Fruit fly (Drosophila melanogaster) whole organism: ENCODE data around the gene CG15772.

Experiments used
- CG8478 ChIP-seq: fragments of >200 bp; optimal IDR thresholded peaks from 2 replicates; lab custom pipeline; 2018; ENCODE audit warnings: inconsistent platforms
- Dll ChIP-seq: fragments of >200 bp; optimal IDR thresholded peaks from 2 replicates; lab custom pipeline; 2017
- EcR ChIP-seq, 2 experiments: fragments of >200 bp; optimal IDR thresholded peaks; 2 replicates each; lab custom pipeline; 2017; ENCODE audit warnings: missing biosample characterization in 2 of 2, missing genetic modification characterization in 2 of 2, missing genetic modification reagents in 2 of 2
- pan ChIP-seq: fragments of >200 bp; optimal IDR thresholded peaks from 2 replicates; lab custom pipeline; 2017
- psq ChIP-seq: fragments of >200 bp; optimal IDR thresholded peaks from 2 replicates; lab custom pipeline; 2017
- usp ChIP-seq: fragments of >200 bp; optimal IDR thresholded peaks from 2 replicates; lab custom pipeline; 2017; ENCODE audit warnings: missing biosample characterization, missing genetic modification characterization, mixed read lengths

The CG15772 gene

DNA sequence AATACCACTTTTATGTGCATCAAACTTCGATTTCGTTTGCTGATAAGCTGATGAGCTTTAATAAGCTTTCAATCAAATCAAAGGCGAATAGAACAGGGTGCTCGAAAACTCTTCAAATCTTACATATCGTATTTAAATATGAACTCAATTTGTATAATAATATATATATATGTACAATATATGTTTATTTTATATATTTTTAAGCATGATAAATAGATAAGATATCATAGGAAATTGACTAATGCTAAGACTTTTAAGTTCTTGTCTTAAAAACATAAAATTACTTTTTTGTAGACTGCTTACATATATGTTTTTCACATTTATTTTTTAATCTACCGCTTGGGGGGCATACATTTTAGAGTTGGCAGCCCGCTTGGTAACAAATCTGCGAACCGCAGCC lies at the start of gene CG15772:
TSS of gene CG15772 (plus strand) at position 301 of the 400 bp plus-strand sequence.
- TF ChIP-seq pan = no peak
- no peak for TF ChIP-seq EcR (GFP tag; optimal IDR thresholded peaks at IDR 0.05; lab: Kevin White, UChicago)
- no peak for TF ChIP-seq usp (GFP tag; lab: Kevin White, UChicago)
- no peak for TF ChIP-seq Dll (lab: Kevin White, UChicago)
- TF ChIP-seq CG8478 (lab: Kevin White, UChicago) = no peak
- no peak for TF ChIP-seq psq (lab: Kevin White, UChicago)

DNA sequence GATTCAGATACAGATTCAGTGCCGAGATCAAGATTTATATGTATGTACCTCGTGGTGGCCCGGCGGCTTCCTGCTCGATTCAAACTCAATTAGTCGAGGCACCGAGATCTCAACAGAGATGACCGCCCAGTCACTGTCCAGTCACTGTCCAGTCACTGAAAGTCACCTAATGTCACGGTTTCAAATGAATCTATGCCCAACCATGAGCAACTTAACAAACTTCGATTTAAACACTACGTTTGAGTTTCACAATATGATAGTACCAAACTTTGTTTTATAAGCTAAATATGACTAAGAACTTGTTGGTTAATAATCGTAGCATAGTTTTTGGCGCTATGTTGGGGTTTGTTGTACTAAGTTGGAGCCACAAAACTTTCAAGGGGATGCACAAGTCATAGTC lies 47.0 kb upstream of the CG15772 start:
- no peak for TF ChIP-seq pan
- no peak for TF ChIP-seq usp (GFP tag; lab: Kevin White, UChicago)

dm6 chrX:5705899-5706312 lies 46.1 kb upstream of the CG15772 start:
- TF ChIP-seq psq (lab: Kevin White, UChicago) (no peak), CG8478 (lab: Kevin White, UChicago) (no peak), pan (no peak), Dll (lab: Kevin White, UChicago) (no peak), EcR (GFP tag; optimal IDR thresholded peaks at IDR 0.05; lab: Kevin White, UChicago) (no peak), usp (GFP tag; lab: Kevin White, UChicago) (no peak)

DNA sequence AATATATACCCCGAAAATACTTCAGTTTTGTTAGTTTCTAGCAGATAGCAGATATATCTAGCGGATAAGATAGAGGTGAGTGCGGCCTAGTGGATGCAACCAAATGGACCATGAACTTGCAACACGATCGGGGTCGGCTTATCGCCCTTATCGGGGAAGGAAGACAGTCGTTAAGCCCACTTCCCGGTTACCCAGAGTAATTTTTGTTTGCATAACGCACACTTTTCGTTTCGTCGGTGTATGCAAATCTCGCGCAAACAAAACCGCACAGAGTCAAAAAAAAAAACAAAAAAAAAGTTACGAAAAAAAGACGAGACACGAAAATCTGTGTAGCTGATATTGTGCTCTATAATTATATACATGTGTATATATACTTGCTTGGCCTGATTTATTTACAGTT lies 39.1 kb upstream of the CG15772 start:
- TF ChIP-seq Dll (lab: Kevin White, UChicago) = no peak
- TF ChIP-seq pan = no peak
- no peak for TF ChIP-seq usp (GFP tag; lab: Kevin White, UChicago)
- no peak for TF ChIP-seq psq (lab: Kevin White, UChicago)
- TF ChIP-seq EcR (GFP tag; optimal IDR thresholded peaks at IDR 0.05; lab: Kevin White, UChicago) = no peak
- no peak for TF ChIP-seq CG8478 (lab: Kevin White, UChicago)

DNA sequence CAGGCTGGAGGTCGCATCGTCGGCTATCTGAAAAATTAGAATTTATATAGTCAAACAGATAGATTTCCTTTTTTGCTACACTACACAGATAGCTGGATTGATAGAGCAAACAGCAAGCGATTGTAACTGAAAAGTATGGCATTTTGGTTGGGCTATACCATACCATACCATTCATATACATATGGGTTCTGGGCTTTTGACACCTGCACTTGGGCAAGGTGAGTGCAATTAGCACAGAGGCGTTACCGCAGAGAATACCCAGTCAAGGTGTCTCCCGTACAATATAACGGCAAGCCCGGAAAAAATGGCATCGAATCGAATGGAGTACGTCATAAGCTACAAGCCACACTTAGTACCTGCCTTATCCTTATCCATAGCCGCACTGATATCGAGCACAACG lies 37.3 kb upstream of the CG15772 start:
- TF ChIP-seq EcR (GFP tag; optimal IDR thresholded peaks at IDR 0.05; lab: Kevin White, UChicago) (no peak), CG8478 (lab: Kevin White, UChicago) (no peak), psq (lab: Kevin White, UChicago) (no peak), usp (GFP tag; lab: Kevin White, UChicago) (no peak), pan (no peak), Dll (lab: Kevin White, UChicago) (no peak)

- TF ChIP-seq usp (GFP tag; lab: Kevin White, UChicago) = no peak
- no peak for TF ChIP-seq EcR (GFP tag; optimal IDR thresholded peaks at IDR 0.05; lab: Kevin White, UChicago)
- no peak for TF ChIP-seq psq (lab: Kevin White, UChicago)
- no peak for TF ChIP-seq CG8478 (lab: Kevin White, UChicago)
- TF ChIP-seq Dll (lab: Kevin White, UChicago) = no peak
Measured at dm6 chrX:5715455-5716227, 36.4 kb upstream of the CG15772 start.

DNA sequence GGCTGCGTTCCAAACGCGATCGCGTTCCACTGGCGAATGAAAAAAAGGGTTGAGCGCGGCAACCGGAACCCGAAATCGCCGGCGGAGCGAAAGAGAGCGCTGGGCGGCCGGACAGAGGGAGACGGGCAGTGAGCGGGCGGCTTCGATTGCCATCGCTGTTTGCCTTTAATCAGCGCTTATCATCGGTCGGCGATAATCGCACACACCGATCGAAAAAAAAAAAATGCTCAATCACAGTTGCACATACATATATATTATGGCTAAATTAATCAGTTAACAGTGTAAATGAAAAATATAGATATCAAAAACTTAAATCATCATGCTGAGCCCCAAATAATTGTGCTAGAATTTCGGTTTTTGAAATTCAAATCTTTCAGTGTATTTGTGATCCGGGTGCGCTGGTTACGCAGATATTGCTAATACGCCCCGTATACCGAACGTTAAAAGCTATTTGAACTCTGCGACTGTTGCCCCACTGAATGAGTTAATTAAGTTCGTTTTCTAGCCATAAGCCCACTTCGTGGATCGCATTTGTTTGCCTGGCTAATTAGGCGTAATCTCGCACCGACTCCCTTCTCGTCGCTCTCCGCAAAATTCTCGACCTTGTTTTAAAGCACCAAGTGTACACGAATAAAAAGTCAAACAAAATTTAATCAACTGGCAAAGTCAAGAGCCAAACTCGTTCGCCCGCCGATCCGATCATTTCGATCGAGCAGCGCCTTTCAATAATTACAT lies 34.1 kb upstream of the CG15772 start, which contains the start of gene CG33080:
TSS of gene CG33080 (minus strand) at position 38 of the 735 bp plus-strand sequence.
- TF ChIP-seq Dll (lab: Kevin White, UChicago) = no peak
- no peak for TF ChIP-seq usp (GFP tag; lab: Kevin White, UChicago)
- no peak for TF ChIP-seq psq (lab: Kevin White, UChicago)
- no peak for TF ChIP-seq EcR (GFP tag; optimal IDR thresholded peaks at IDR 0.05; lab: Kevin White, UChicago)

DNA sequence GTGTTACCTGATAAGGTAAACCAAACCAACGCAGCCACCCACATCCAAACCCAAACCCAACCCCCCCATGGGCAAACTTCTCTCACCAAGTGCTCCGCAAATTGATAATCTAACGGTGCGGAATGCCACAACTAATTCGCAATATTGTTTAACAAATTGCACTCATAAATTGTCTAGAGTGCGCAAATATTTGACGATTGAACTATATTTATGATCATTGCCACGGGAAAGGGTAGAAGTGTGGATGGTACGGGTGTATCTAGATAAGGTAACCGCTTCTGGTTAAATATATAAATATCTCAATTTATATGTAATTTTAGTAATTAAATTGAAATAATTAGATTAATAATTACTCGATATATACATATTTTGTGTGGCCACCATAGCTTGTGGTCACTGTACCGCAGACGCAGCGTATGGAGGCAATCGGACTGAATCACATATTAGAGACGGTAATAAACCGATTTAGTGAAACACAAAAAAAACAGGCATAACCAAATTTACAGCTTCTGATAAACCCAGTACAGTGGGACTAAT lies 33.5 kb upstream of the CG15772 start:
- TF ChIP-seq CG8478 (lab: Kevin White, UChicago) (no peak), usp (GFP tag; lab: Kevin White, UChicago) (no peak), EcR (GFP tag; optimal IDR thresholded peaks at IDR 0.05; lab: Kevin White, UChicago) (no peak), Dll (lab: Kevin White, UChicago) (no peak), psq (lab: Kevin White, UChicago) (no peak), pan (no peak)

DNA sequence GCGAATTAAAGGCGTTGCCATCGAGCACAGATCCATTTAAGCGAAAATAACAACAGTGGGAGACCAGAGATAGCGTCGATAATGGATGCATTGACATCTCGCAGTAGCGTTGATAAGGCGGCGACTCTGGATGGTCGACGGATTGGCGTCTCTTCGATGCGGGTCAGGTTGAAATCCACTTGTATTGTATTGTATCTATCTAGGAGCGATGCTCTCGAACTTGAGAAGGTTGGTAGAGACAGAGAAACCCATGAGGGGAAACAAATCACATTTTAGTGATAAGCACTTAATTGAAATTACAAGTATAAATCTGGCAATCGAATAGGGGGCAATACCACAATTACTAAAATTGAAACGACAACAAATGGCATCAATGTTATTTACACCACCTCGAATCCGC lies 28.5 kb upstream of the CG15772 start:
- no peak for TF ChIP-seq Dll (lab: Kevin White, UChicago)
- TF ChIP-seq pan = no peak
- TF ChIP-seq EcR (GFP tag; optimal IDR thresholded peaks at IDR 0.05; lab: Kevin White, UChicago) = no peak
- TF ChIP-seq psq (lab: Kevin White, UChicago) = no peak
- no peak for TF ChIP-seq CG8478 (lab: Kevin White, UChicago)
- no peak for TF ChIP-seq usp (GFP tag; lab: Kevin White, UChicago)

- TF ChIP-seq Dll (lab: Kevin White, UChicago) (no peak), usp (GFP tag; lab: Kevin White, UChicago) (no peak), psq (lab: Kevin White, UChicago) (no peak), EcR (GFP tag; optimal IDR thresholded peaks at IDR 0.05; lab: Kevin White, UChicago) (no peak), pan (no peak), CG8478 (lab: Kevin White, UChicago) (no peak)
Measured at dm6 chrX:5724151-5724699, 27.8 kb upstream of the CG15772 start.

- TF ChIP-seq EcR (GFP tag; optimal IDR thresholded peaks at IDR 0.05; lab: Kevin White, UChicago) = no peak
- TF ChIP-seq usp (GFP tag; lab: Kevin White, UChicago) = no peak
- no peak for TF ChIP-seq CG8478 (lab: Kevin White, UChicago)
- no peak for TF ChIP-seq pan
Measured at dm6 chrX:5724744-5725185, 27.3 kb upstream of the CG15772 start.
